Worm (Caenorhabditis elegans) whole organism, L3 larva: ENCODE results near the gene F53B3.6.

Source experiments
- R02D3.7 ChIP-seq: fragments of 150-350 bp; optimal IDR thresholded peaks from 2 replicates; lab custom pipeline; 2014; ENCODE audit warnings: missing biosample characterization, missing genetic modification characterization
- ZK546.5 ChIP-seq: sonication (generic microtip); optimal IDR thresholded peaks from 2 replicates; lab custom pipeline; 2017; ENCODE audit warnings: missing biosample characterization, missing genetic modification characterization
- aly-2 ChIP-seq: fragments of 150-350 bp; optimal IDR thresholded peaks from 2 replicates; lab custom pipeline; 2014; ENCODE audit warnings: missing biosample characterization, missing genetic modification characterization
- ama-1 ChIP-seq: fragments of 150-350 bp; optimal IDR thresholded peaks from 2 replicates; lab custom pipeline; 2018
- ceh-28 ChIP-seq: fragments of 150-350 bp; optimal IDR thresholded peaks from 2 replicates; lab custom pipeline; 2014; ENCODE audit warnings: missing biosample characterization, missing genetic modification reagents, missing genetic modification characterization
- ceh-82 ChIP-seq: fragments of 150-350 bp; optimal IDR thresholded peaks from 2 replicates; lab custom pipeline; 2014; ENCODE audit warnings: missing biosample characterization, missing genetic modification characterization
- daf-12 ChIP-seq: fragments of 150-350 bp; optimal IDR thresholded peaks from 2 replicates; lab custom pipeline; 2014; ENCODE audit warnings: missing biosample characterization, missing genetic modification reagents, missing genetic modification characterization
- egl-27 ChIP-seq: sonication (generic microtip); optimal IDR thresholded peaks from 4 replicates; lab custom pipeline; 2017; ENCODE audit warnings: missing biosample characterization, missing genetic modification reagents, missing genetic modification characterization
- egl-5 ChIP-seq: fragments of 150-350 bp; optimal IDR thresholded peaks from 2 replicates; lab custom pipeline; 2017; ENCODE audit warnings: missing biosample characterization, missing genetic modification reagents, missing genetic modification characterization, inconsistent platforms
- elt-1 ChIP-seq: fragments of 150-350 bp; optimal IDR thresholded peaks from 2 replicates; lab custom pipeline; 2014; ENCODE audit warnings: missing biosample characterization, missing genetic modification characterization
- elt-2 ChIP-seq: sonication (generic microtip); optimal IDR thresholded peaks from 2 replicates; lab custom pipeline; 2016; ENCODE audit warnings: missing genetic modification reagents, mild to moderate bottlenecking, missing genetic modification characterization, missing compliant biosample characterization
- elt-3 ChIP-seq, 3 experiments: fragments of 150-350 bp in 1 of 3; sonication (generic microtip) in 2 of 3; optimal IDR thresholded peaks; 2 replicates in 2 of 3; 4 replicates in 1 of 3; lab custom pipeline; 2014 to 2017; ENCODE audit warnings: missing biosample characterization in 3 of 3, missing genetic modification characterization in 3 of 3
- eor-1 ChIP-seq, 2 experiments: fragments of 150-350 bp; optimal IDR thresholded peaks; 2 replicates each; lab custom pipeline; 2014 to 2018; ENCODE audit warnings: missing biosample characterization in 2 of 2, missing genetic modification characterization in 2 of 2
- fkh-2 ChIP-seq: fragments of 150-350 bp; optimal IDR thresholded peaks from 2 replicates; lab custom pipeline; 2014; ENCODE audit warnings: missing biosample characterization, missing genetic modification reagents, missing genetic modification characterization
- fos-1 ChIP-seq: fragments of 150-350 bp; optimal IDR thresholded peaks from 2 replicates; lab custom pipeline; 2014; ENCODE audit warnings: missing biosample characterization, missing genetic modification characterization
- hmg-11 ChIP-seq: sonication (generic microtip); optimal IDR thresholded peaks from 2 replicates; lab custom pipeline; 2016; ENCODE audit warnings: missing genetic modification characterization, missing compliant biosample characterization
- jun-1 ChIP-seq: fragments of 150-350 bp; optimal IDR thresholded peaks from 2 replicates; lab custom pipeline; 2014; ENCODE audit warnings: missing biosample characterization, missing genetic modification reagents, missing genetic modification characterization
- lin-39 ChIP-seq: fragments of 150-350 bp; optimal IDR thresholded peaks from 2 replicates; lab custom pipeline; 2018; ENCODE audit warnings: missing biosample characterization, missing genetic modification reagents, missing genetic modification characterization
- lsy-12 ChIP-seq: sonication (generic microtip); optimal IDR thresholded peaks from 2 replicates; lab custom pipeline; 2016; ENCODE audit warnings: mild to moderate bottlenecking, missing genetic modification characterization, missing compliant biosample characterization
- mdl-1 ChIP-seq: fragments of 150-350 bp; optimal IDR thresholded peaks from 2 replicates; lab custom pipeline; 2014; ENCODE audit warnings: missing biosample characterization, missing genetic modification characterization
- mml-1 ChIP-seq: fragments of 150-350 bp; sonication (generic microtip); optimal IDR thresholded peaks from 3 replicates; lab custom pipeline; 2014; ENCODE audit warnings: missing biosample characterization, missing genetic modification characterization
- nfya-1 ChIP-seq: sonication (generic microtip); optimal IDR thresholded peaks from 2 replicates; lab custom pipeline; 2017; ENCODE audit warnings: missing genetic modification characterization, mild to moderate bottlenecking, missing compliant biosample characterization, antibody characterized with exemption, moderate library complexity; ENCODE audit not compliant: insufficient read depth
- nhr-11 ChIP-seq: fragments of 150-350 bp; optimal IDR thresholded peaks from 2 replicates; lab custom pipeline; 2014; ENCODE audit warnings: missing biosample characterization, missing genetic modification characterization
- nhr-12 ChIP-seq: fragments of 150-350 bp; optimal IDR thresholded peaks from 2 replicates; lab custom pipeline; 2014; ENCODE audit warnings: missing biosample characterization, missing genetic modification characterization
- nhr-23 ChIP-seq: fragments of 150-350 bp; optimal IDR thresholded peaks from 2 replicates; lab custom pipeline; 2014; ENCODE audit warnings: missing biosample characterization, missing genetic modification reagents, missing genetic modification characterization
- nhr-237 ChIP-seq: fragments of 150-350 bp; optimal IDR thresholded peaks from 2 replicates; lab custom pipeline; 2014; ENCODE audit warnings: missing biosample characterization, missing genetic modification characterization
- nhr-25 ChIP-seq: sonication (generic microtip); optimal IDR thresholded peaks from 2 replicates; lab custom pipeline; 2017; ENCODE audit warnings: missing biosample characterization, missing genetic modification characterization
- nhr-28 ChIP-seq: fragments of 150-350 bp; optimal IDR thresholded peaks from 2 replicates; lab custom pipeline; 2014; ENCODE audit warnings: missing biosample characterization, missing genetic modification characterization
- nhr-43 ChIP-seq: sonication (generic microtip); optimal IDR thresholded peaks from 2 replicates; lab custom pipeline; 2016; ENCODE audit warnings: mild to moderate bottlenecking, missing genetic modification characterization, missing compliant biosample characterization; ENCODE audit not compliant: poor library complexity, severe bottlenecking
- nhr-67 ChIP-seq: fragments of 150-350 bp; optimal IDR thresholded peaks from 2 replicates; lab custom pipeline; 2014; ENCODE audit warnings: missing biosample characterization, missing genetic modification characterization
- nhr-77 ChIP-seq: fragments of 150-350 bp; optimal IDR thresholded peaks from 2 replicates; lab custom pipeline; 2014; ENCODE audit warnings: missing biosample characterization, missing genetic modification characterization
- pha-4 ChIP-seq: fragments of 150-350 bp; optimal IDR thresholded peaks from 2 replicates; lab custom pipeline; 2014; ENCODE audit warnings: missing biosample characterization, missing genetic modification reagents, missing genetic modification characterization
- pqm-1 ChIP-seq: fragments of 150-350 bp; optimal IDR thresholded peaks from 2 replicates; lab custom pipeline; 2017; ENCODE audit warnings: missing biosample characterization, missing genetic modification characterization, inconsistent platforms
- sea-2 ChIP-seq: fragments of 150-350 bp; sonication (generic microtip); optimal IDR thresholded peaks from 4 replicates; lab custom pipeline; 2014; ENCODE audit warnings: missing biosample characterization, missing genetic modification reagents, missing genetic modification characterization
- skn-1 ChIP-seq: fragments of 150-350 bp; optimal IDR thresholded peaks from 2 replicates; lab custom pipeline; 2014; ENCODE audit warnings: missing biosample characterization, missing genetic modification characterization
- snpc-4 ChIP-seq: fragments of 150-350 bp; optimal IDR thresholded peaks from 2 replicates; lab custom pipeline; 2014; ENCODE audit warnings: missing biosample characterization, missing genetic modification characterization
- tbx-2 ChIP-seq: sonication (generic microtip); optimal IDR thresholded peaks from 2 replicates; lab custom pipeline; 2016; ENCODE audit warnings: mild to moderate bottlenecking, missing genetic modification characterization, missing compliant biosample characterization
- unc-39 ChIP-seq: sonication (generic microtip); optimal IDR thresholded peaks from 4 replicates; lab custom pipeline; 2017; ENCODE audit warnings: missing biosample characterization, missing genetic modification characterization
- zag-1 ChIP-seq: fragments of 150-350 bp; optimal IDR thresholded peaks from 2 replicates; lab custom pipeline; 2014; ENCODE audit warnings: missing biosample characterization, missing genetic modification characterization
- ztf-11 ChIP-seq: fragments of 150-350 bp; optimal IDR thresholded peaks from 2 replicates; lab custom pipeline; 2014; ENCODE audit warnings: missing biosample characterization, missing genetic modification characterization
- ztf-4 ChIP-seq: fragments of 150-350 bp; optimal IDR thresholded peaks from 2 replicates; lab custom pipeline; 2014; ENCODE audit warnings: missing biosample characterization, missing genetic modification characterization

Gene F53B3.6

DNA sequence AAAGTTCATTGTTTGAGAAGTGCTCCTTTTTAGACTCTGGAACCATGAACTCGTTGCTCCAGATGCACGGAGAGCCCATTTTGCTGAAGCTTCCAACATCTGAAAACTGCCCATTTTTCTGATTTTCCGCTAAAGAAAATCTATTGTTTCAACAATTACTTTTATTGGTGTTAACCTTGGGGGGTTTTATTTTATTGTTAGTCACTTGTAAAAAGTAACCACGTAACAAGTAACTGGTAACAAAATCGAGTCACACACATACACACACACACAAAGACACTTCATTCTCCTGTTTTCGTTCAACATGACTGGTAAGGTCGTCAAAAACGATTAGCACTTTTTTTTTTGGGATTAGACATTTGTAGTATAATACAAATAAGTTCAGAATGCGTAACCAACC, 13.4 kb downstream of the F53B3.6 start:
- TF ChIP-seq egl-27 (tag; lab: Kevin White, UChicago): no peak

ce11 chrX:2879529-2880265, 15.7 kb downstream of the F53B3.6 start, which contains the start of gene F53B3.5:
Gene F53B3.5, minus strand, starts transcription at chrX:2879579.
- TF ChIP-seq ama-1 (no peak), nhr-237 (tag; lab: Kevin White, UChicago) (no peak), skn-1 (no peak), nhr-11 (no peak), nhr-25 (tag; lab: Kevin White, UChicago) (peak; percentile 79), nhr-23 (tag; lab: Kevin White, UChicago) (peak; percentile 66)

DNA sequence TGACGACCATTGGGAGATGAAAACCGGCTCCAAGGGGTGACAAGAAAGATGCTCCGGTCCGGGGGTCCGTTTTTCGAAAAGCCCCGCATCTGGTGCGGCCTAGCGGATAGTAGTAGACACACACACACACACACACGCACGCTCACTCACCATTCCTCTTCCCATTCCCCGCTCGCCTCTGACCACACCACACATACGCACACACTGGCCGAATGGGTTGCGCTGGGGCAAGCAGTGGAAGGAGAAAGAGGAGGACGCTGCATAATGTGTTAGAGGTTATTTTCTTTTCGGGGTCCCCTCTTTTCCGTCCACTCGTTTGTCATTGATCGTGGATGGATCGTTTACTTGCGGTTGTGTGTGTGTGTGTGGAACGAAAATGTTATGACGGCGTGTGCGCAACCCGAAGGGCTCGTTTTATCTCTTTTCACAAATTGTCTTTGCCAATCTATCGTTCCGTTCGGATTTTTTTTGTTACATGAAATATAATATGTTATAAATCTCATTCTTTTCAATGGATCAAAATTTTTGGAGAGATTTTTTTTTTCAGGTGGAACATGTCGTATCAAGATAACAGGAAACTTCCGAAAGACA, 21.4 kb downstream of the F53B3.6 start, which contains the start of gene vang-1:
TSS of gene vang-1 (plus strand) at position 541 of the 591 bp plus-strand sequence.
- TF ChIP-seq egl-5 (tag; lab: Kevin White, UChicago) (peak; percentile 58), daf-12 (tag; lab: Kevin White, UChicago) (no peak), nfya-1 (peak; percentile 52), lsy-12 (peak; percentile 35), aly-2 (no peak), sea-2 (no peak), hmg-11 (peak; percentile 53), lin-39 (tag; lab: Kevin White, UChicago) (peak; percentile 82)

DNA sequence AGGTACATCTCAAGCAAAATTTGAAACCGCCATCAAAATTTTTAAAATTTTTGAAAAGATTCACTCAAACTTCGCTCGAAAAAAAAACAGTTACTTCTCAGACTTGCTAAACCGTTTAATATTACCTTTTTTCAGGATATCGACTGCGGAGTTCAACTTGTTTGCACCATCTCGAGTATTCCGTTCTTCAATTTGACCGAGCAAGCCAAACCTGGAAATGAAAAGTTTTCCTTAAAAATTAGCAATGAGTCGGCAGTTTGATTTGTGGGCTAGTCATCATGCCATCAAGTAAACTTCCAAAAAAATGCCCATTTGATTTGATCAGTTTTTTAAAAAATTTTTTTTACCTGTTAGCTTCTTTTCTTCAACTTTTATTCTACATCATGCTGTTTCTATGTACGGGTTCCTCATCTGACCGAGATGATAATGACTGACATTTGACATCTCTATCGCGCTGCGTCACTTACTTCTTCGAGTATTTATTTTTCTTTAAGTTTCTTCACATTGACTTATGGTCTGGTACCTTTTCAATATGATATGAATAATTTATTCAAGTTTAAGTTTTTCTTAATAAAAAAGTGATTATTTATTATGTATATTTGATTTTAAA, 26.1 kb downstream of the F53B3.6 start:
- TF ChIP-seq ama-1 (peak; percentile 51), nhr-43 (peak; percentile 72), nhr-23 (tag; lab: Kevin White, UChicago) (peak; percentile 57), R02D3.7 (tag; lab: Kevin White, UChicago) (no peak)

- TF ChIP-seq ZK546.5 (tag; lab: Kevin White, UChicago): no peak
- TF ChIP-seq aly-2: no peak
- TF ChIP-seq ama-1: peak; percentile 89
- TF ChIP-seq nhr-77 (tag; lab: Kevin White, UChicago): no peak
- peak; percentile 10 for TF ChIP-seq nfya-1
- no peak for TF ChIP-seq lsy-12
- TF ChIP-seq tbx-2 (tag; lab: Kevin White, UChicago): peak; percentile 35
- TF ChIP-seq ceh-28: peak; percentile 55
- no peak for TF ChIP-seq nhr-67 (tag; lab: Kevin White, UChicago)
- TF ChIP-seq nhr-43: peak; percentile 96
- no peak for TF ChIP-seq mml-1
- TF ChIP-seq nhr-12 (tag; lab: Kevin White, UChicago): no peak
- TF ChIP-seq zag-1 (tag; lab: Kevin White, UChicago): no peak
- TF ChIP-seq jun-1 (tag; lab: Kevin White, UChicago): no peak
- TF ChIP-seq ztf-11 (tag; lab: Kevin White, UChicago): no peak
- no peak for TF ChIP-seq pqm-1 (tag; lab: Kevin White, UChicago)
- no peak for TF ChIP-seq ceh-82 (tag; lab: Kevin White, UChicago)
- TF ChIP-seq nhr-25 (tag; lab: Kevin White, UChicago): peak; percentile 89
- TF ChIP-seq snpc-4 (tag; lab: Kevin White, UChicago): no peak
- TF ChIP-seq elt-2: no peak
- TF ChIP-seq nhr-237 (tag; lab: Kevin White, UChicago): no peak
- peak; percentile 60 for TF ChIP-seq fos-1
- no peak for TF ChIP-seq ztf-4 (tag; lab: Kevin White, UChicago)
- TF ChIP-seq hmg-11: no peak
- TF ChIP-seq elt-3 (tag; optimal IDR thresholded peaks at IDR 0.05; lab: Kevin White, UChicago): peak; percentile 64 to 84 (median 74)
- TF ChIP-seq nhr-28 (tag; lab: Kevin White, UChicago): no peak
- TF ChIP-seq daf-12 (tag; lab: Kevin White, UChicago): no peak
- no peak for TF ChIP-seq pha-4 (tag; lab: Kevin White, UChicago)
- TF ChIP-seq sea-2: no peak
- TF ChIP-seq skn-1: no peak
- TF ChIP-seq nhr-11: no peak
- no peak for TF ChIP-seq eor-1 (tag; optimal IDR thresholded peaks at IDR 0.05; lab: Kevin White, UChicago)
- TF ChIP-seq unc-39 (tag; lab: Kevin White, UChicago): no peak
- peak; percentile 52 for TF ChIP-seq mdl-1 (tag; lab: Kevin White, UChicago)
- TF ChIP-seq fkh-2 (tag; lab: Kevin White, UChicago): no peak
- TF ChIP-seq elt-1 (tag; lab: Kevin White, UChicago): peak; percentile 76
These were observed 27.2 kb downstream of the F53B3.6 start, which contains the start of gene B0410.3 for ce11 chrX:2891141-2891739. Gene B0410.3, minus strand, starts transcription at chrX:2891491.
